Worm (Caenorhabditis elegans): ENCODE results near the gene str-163.
A peak's percentile ranks its signal among the peaks of the same experiment; 100 is the strongest.

str-163 gene

DNA sequence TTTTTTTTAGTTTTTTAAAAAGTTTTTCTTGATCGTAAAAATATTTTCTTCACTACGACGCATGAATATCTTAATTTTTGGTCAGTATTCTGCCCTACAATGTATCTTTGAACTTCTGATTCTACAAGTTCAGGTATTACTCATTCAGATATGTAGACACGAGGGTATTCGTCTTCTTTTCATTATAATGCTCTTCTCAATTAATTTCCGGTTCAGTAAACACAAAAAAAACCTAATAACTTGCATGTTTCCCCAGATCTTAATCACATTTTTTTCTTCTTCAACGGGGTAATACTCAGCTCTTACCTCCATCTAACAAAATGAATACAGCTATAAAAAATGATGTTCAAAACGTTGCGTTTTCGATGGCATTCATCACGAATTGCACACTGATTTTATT is 38.1 kb downstream of the str-163 start, which contains the start of gene str-162:
Gene str-162, plus strand, starts transcription at position 301 of the 400 bp plus-strand sequence.
- TF ChIP-seq unc-62 (GFP tag; optimal IDR thresholded peaks at IDR 0.05 in 1 of 2) (peak in 1 of 2 experiments; percentile 13), unc-62 (tag; optimal IDR thresholded peaks at IDR 0.05) (no peak), T20F7.1 (GFP tag; optimal IDR thresholded peaks at IDR 0.05) (no peak)

DNA sequence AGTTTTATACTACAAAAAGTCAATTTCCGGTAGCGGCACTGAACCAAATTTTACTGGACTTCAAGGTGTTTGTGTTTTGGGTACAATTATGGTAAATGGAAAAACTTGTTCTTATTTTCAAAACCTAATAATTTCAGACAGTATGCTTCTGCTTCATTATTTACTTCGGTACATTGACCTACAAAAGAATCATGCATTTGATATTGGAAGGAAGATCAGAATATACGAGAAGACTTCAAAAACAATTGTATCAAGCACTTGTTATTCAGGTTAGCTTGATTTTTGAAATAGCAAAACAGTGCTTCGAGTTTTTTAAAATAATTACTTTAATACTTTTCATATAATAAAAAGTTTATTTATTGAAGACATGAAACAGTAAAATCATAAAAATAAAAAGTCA is 39.1 kb downstream of the str-163 start:
- TF ChIP-seq duxl-1 (tag; optimal IDR thresholded peaks at IDR 0.05; ENCODE audit: poor library complexity) (no peak), zfp-2 (tag; optimal IDR thresholded peaks at IDR 0.05) (no peak), F26F4.8 (GFP tag; conservative IDR thresholded peaks at IDR 0.05) (no peak), unc-62 (GFP tag; optimal IDR thresholded peaks at IDR 0.05 in 1 of 2) (peak in 1 of 2 experiments; percentile 96), unc-62 (tag; optimal IDR thresholded peaks at IDR 0.05) (no peak), dpl-1 (GFP tag; optimal IDR thresholded peaks at IDR 0.05) (no peak), ceh-82 (tag; optimal IDR thresholded peaks at IDR 0.05) (no peak)

DNA sequence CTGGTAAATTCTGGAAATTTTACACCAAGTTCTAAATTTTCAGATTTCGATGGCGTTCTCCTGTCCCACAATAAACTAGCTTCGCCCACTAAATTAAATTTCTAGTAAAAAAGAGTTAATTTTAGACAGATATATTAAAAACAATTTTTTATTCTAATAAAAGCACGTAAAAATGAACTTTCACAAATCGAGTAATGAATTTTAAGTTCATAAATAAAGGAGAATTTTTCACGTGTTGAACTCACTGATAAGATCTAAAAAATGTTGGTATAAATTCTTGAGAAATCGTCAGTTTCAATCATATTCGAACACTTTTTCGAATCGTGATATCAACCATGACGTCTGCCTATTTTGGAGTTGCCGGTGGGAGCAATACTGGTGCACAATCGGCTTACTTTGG is 41.9 kb downstream of the str-163 start, which contains the start of gene ssq-2:
Gene ssq-2, plus strand, starts transcription at position 301 of the 400 bp plus-strand sequence.
- TF ChIP-seq daf-16 (GFP tag; optimal IDR thresholded peaks at IDR 0.05) = no peak
- TF ChIP-seq daf-16 (tag; optimal IDR thresholded peaks at IDR 0.05) = no peak
- TF ChIP-seq Y75B8A.6 (GFP tag; IDR thresholded peaks at IDR 0.05) = no peak
- no peak for TF ChIP-seq Y48G9A.11 (GFP tag; IDR thresholded peaks at IDR 0.05)
- TF ChIP-seq F26F4.8 (GFP tag; conservative IDR thresholded peaks at IDR 0.05) = no peak
- TF ChIP-seq aly-2 (tag; optimal IDR thresholded peaks at IDR 0.05) = no peak
- TF ChIP-seq snpc-4 (tag; optimal IDR thresholded peaks at IDR 0.05) = no peak
- TF ChIP-seq tag-97 (GFP tag; IDR thresholded peaks at IDR 0.05) = no peak

DNA sequence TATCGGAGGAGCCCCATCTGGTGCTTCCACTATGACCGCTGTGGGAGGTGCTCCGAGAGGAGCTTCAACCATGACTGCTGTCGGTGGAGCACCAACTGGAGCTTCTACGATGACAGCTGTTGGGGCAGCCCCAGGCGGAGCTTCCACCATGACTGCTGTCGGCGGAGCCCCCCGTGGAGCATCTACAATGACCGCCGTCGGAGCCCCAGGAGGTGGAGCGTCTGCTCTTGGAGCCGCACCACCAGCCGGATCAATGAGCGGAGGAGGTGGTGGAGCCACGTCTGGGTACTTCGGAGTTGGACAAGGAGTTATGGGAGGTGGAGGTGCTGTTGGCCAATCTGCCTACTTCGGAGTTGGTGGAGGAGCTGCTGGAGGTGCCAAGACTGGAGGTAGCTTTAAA is 43.0 kb downstream of the str-163 start:
- TF ChIP-seq set-16 (GFP tag; IDR thresholded peaks at IDR 0.05) (peak; percentile 94), dpl-1 (GFP tag; optimal IDR thresholded peaks at IDR 0.05) (no peak)

DNA sequence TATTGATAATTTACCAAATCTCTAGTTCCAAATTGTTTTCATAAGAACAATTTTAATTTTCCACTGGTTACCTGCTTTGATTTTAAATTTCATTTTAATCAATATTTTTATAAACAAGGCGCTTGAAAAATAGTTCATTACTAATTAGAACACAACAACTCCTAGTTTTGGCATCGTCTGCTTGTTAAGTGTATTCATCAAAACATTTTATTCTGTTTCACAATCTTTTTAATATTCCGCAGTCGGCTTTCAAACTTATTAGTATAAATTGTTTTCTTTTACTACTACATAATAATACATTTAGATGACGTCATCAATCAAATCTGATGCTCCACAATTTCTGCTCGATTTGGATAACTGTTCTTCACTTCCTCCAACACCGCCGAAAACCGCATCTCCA is 48.5 kb downstream of the str-163 start, which contains the start of gene pes-1:
Gene pes-1, plus strand, starts transcription at position 301 of the 400 bp plus-strand sequence.
- no peak for TF ChIP-seq madf-5 (GFP tag; IDR thresholded peaks at IDR 0.05)
- TF ChIP-seq jun-1 (tag; optimal IDR thresholded peaks at IDR 0.05) = no peak
- TF ChIP-seq unc-62 (GFP tag; optimal IDR thresholded peaks at IDR 0.05 in 1 of 2) = no peak
- TF ChIP-seq unc-62 (tag; optimal IDR thresholded peaks at IDR 0.05) = no peak
- no peak for TF ChIP-seq F37D6.2 (tag; optimal IDR thresholded peaks at IDR 0.05)
- no peak for TF ChIP-seq nhr-6 (tag; optimal IDR thresholded peaks at IDR 0.05)
- no peak for TF ChIP-seq sdz-12 (GFP tag; optimal IDR thresholded peaks at IDR 0.05)
- TF ChIP-seq rbr-2 (tag; optimal IDR thresholded peaks at IDR 0.05) = no peak
- no peak for TF ChIP-seq ztf-11 (tag; optimal IDR thresholded peaks at IDR 0.05)
- no peak for TF ChIP-seq nhr-102 (tag; optimal IDR thresholded peaks at IDR 0.05)

DNA sequence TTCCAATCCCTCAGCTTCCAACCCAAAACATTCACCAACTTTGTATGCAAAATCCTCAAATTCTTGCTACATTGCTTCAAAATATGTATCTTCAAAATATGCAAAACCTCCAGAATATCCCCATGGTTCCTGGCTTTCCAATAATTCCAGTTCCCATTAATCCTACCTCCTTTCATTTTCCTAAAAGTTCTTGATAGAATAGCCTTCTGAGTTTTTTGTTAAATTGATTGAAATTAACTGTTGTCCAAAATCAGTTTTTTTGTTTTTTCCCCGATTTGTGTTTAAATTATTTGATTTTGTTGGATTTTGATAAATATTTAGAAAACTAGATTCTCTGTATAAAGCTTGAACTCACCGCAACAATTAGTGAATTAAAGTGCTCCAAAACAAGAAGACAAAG is 51.2 kb downstream of the str-163 start:
- no peak for TF ChIP-seq ama-1 (optimal IDR thresholded peaks at IDR 0.05)
- peak in 1 of 2 experiments; percentile 90 for TF ChIP-seq unc-62 (GFP tag; optimal IDR thresholded peaks at IDR 0.05 in 1 of 2)
- TF ChIP-seq unc-62 (tag; optimal IDR thresholded peaks at IDR 0.05) = no peak

All from whole organism, L4 larva.